Worm (Caenorhabditis elegans): Measurements from ENCODE around the gene clk-2.
A peak's percentile ranks its signal among the peaks of the same experiment; 100 is the strongest.

- peak; percentile 62 for TF ChIP-seq mep-1 (tag; optimal IDR thresholded peaks at IDR 0.05)
- no peak for TF ChIP-seq daf-12 (tag; optimal IDR thresholded peaks at IDR 0.05)
- no peak for TF ChIP-seq nhr-41 (GFP tag; IDR thresholded peaks at IDR 0.05)
- no peak for TF ChIP-seq ZK337.2 (GFP tag; IDR thresholded peaks at IDR 0.05)
- peak; percentile 78 for TF ChIP-seq ama-1 (optimal IDR thresholded peaks at IDR 0.05)
- TF ChIP-seq set-16 (GFP tag; IDR thresholded peaks at IDR 0.05) = no peak
- peak; percentile 30 for TF ChIP-seq lin-13 (GFP tag; optimal IDR thresholded peaks at IDR 0.05)
- no peak for TF ChIP-seq ceh-82 (tag; optimal IDR thresholded peaks at IDR 0.05)
Measured at ce11 chrIII:7465347-7465746, 53.0 kb downstream of the clk-2 start, which contains the start of gene fum-1.

Data from whole organism, L4 larva.